Fruit fly (Drosophila melanogaster) whole organism: ENCODE data around the gene Ufsp2.

Experiments used
- CG8478 ChIP-seq: fragments of >200 bp; optimal IDR thresholded peaks from 2 replicates; lab custom pipeline; 2018; ENCODE audit warnings: inconsistent platforms
- pan ChIP-seq: fragments of >200 bp; optimal IDR thresholded peaks from 2 replicates; lab custom pipeline; 2017
- psq ChIP-seq: fragments of >200 bp; optimal IDR thresholded peaks from 2 replicates; lab custom pipeline; 2017

dm6 chr3L:15624944-15625610, 48.7 kb downstream of the Ufsp2 start:
- TF ChIP-seq CG8478 = no peak
- no peak for TF ChIP-seq pan
- no peak for TF ChIP-seq psq (lab: Kevin White, UChicago)
